Worm (Caenorhabditis elegans) whole organism, young adult: ENCODE measurements around the gene F19B10.1.

Source experiments
- B0336.3 ChIP-seq: fragments of 200-800 bp; sonication (Bioruptor generic); IDR thresholded peaks from 2 replicates; pipeline ENCODE4 v1.3.6; 2022; ENCODE audit warnings: missing genetic modification characterization, missing compliant biosample characterization
- F22D6.2 ChIP-seq: sonication (generic microtip); optimal IDR thresholded peaks from 2 replicates; lab custom pipeline; 2016; ENCODE audit warnings: mild to moderate bottlenecking, missing genetic modification characterization, missing compliant biosample characterization
- F23B12.7 ChIP-seq: sonication (generic microtip); optimal IDR thresholded peaks from 2 replicates; lab custom pipeline; 2017; ENCODE audit warnings: missing genetic modification characterization, mild to moderate bottlenecking, missing compliant biosample characterization, antibody characterized with exemption, moderate library complexity; ENCODE audit not compliant: insufficient read depth
- F37B4.10 ChIP-seq: fragments of 200-800 bp; sonication (Bioruptor generic); IDR thresholded peaks from 2 replicates; pipeline ENCODE4 v1.3.6; 2022; ENCODE audit warnings: missing genetic modification characterization, missing compliant biosample characterization
- F52B5.7 ChIP-seq: sonication (generic microtip); optimal IDR thresholded peaks from 2 replicates; lab custom pipeline; 2016; ENCODE audit warnings: mild to moderate bottlenecking, missing genetic modification characterization, missing compliant biosample characterization
- F55B11.4 ChIP-seq: sonication (generic microtip); optimal IDR thresholded peaks from 2 replicates; lab custom pipeline; 2016; ENCODE audit warnings: missing compliant biosample characterization, missing genetic modification characterization, borderline replicate concordance; ENCODE audit not compliant: insufficient read depth
- F57A8.1 ChIP-seq: fragments of 200-800 bp; sonication (Bioruptor generic); optimal IDR thresholded peaks from 2 replicates; lab custom pipeline; 2018; ENCODE audit warnings: mild to moderate bottlenecking, missing genetic modification characterization, moderate library complexity, missing compliant biosample characterization
- K12H6.12 ChIP-seq: fragments of 200-800 bp; sonication (Bioruptor generic); optimal IDR thresholded peaks from 2 replicates; lab custom pipeline; 2018; ENCODE audit warnings: mild to moderate bottlenecking, missing genetic modification characterization, missing compliant biosample characterization
- aptf-2 ChIP-seq: fragments of 200-800 bp; sonication (Bioruptor generic); conservative IDR thresholded peaks from 2 replicates; pipeline ENCODE4 v1.3.6; 2022; ENCODE audit warnings: missing genetic modification reagents, missing genetic modification characterization, missing compliant biosample characterization
- attf-3 ChIP-seq: fragments of 200-800 bp; sonication (Bioruptor generic); conservative IDR thresholded peaks from 2 replicates; pipeline ENCODE4 v1.3.6; 2022; ENCODE audit warnings: missing genetic modification reagents, missing genetic modification characterization, missing compliant biosample characterization
- attf-6 ChIP-seq: fragments of 200-800 bp; sonication (Bioruptor generic); IDR thresholded peaks from 2 replicates; pipeline ENCODE4 v1.3.6; 2022; ENCODE audit warnings: missing genetic modification reagents, missing genetic modification characterization, missing compliant biosample characterization
- cebp-1 ChIP-seq, 2 experiments: fragments of 200-800 bp in 1 of 2; sonication (Bioruptor generic) in 1 of 2; sonication (generic microtip) in 1 of 2; IDR thresholded peaks in 1 of 2; optimal IDR thresholded peaks in 1 of 2; 2 replicates each; pipeline versions ENCODE4 v1.3.6 to Lab custom; 2017 to 2022; ENCODE audit warnings: missing compliant biosample characterization in 2 of 2, missing genetic modification characterization in 2 of 2, mild to moderate bottlenecking in 1 of 2, missing genetic modification reagents in 1 of 2, moderate library complexity in 1 of 2
- ceh-58 ChIP-seq: fragments of 200-800 bp; sonication (Bioruptor generic); IDR thresholded peaks from 2 replicates; pipeline ENCODE4 v1.3.6; 2022; ENCODE audit warnings: missing genetic modification characterization, missing compliant biosample characterization
- ceh-91 ChIP-seq: fragments of 200-800 bp; sonication (Bioruptor generic); IDR thresholded peaks from 2 replicates; pipeline ENCODE4 v1.3.6; 2022; ENCODE audit warnings: missing genetic modification reagents, missing genetic modification characterization, missing compliant biosample characterization
- chd-7 ChIP-seq: sonication (generic microtip); optimal IDR thresholded peaks from 2 replicates; lab custom pipeline; 2016; ENCODE audit warnings: mild to moderate bottlenecking, missing genetic modification characterization, moderate library complexity, missing compliant biosample characterization
- dpff-1 ChIP-seq: sonication (generic microtip); optimal IDR thresholded peaks from 2 replicates; lab custom pipeline; 2017; ENCODE audit warnings: mild to moderate bottlenecking, missing genetic modification characterization, missing compliant biosample characterization
- dpl-1 ChIP-seq: fragments of 150-350 bp; optimal IDR thresholded peaks from 2 replicates; lab custom pipeline; 2014; ENCODE audit warnings: missing biosample characterization, missing genetic modification reagents, missing genetic modification characterization
- ekl-4 ChIP-seq: fragments of 200-800 bp; sonication (Bioruptor generic); IDR thresholded peaks from 2 replicates; pipeline ENCODE4 v1.3.6; 2022; ENCODE audit warnings: missing genetic modification reagents, missing genetic modification characterization, missing compliant biosample characterization
- ets-4 ChIP-seq: fragments of 200-800 bp; sonication (Bioruptor generic); optimal IDR thresholded peaks from 2 replicates; lab custom pipeline; 2018; ENCODE audit warnings: mild to moderate bottlenecking, missing genetic modification characterization, missing compliant biosample characterization
- hmg-20 ChIP-seq: fragments of 200-800 bp; sonication (Bioruptor generic); IDR thresholded peaks from 2 replicates; pipeline ENCODE4 v1.3.6; 2022; ENCODE audit warnings: missing genetic modification reagents, missing genetic modification characterization, missing compliant biosample characterization
- let-526 ChIP-seq: fragments of 200-800 bp; sonication (Bioruptor generic); IDR thresholded peaks from 2 replicates; pipeline ENCODE4 v1.3.6; 2022; ENCODE audit warnings: missing genetic modification reagents, missing genetic modification characterization, missing compliant biosample characterization
- let-607 ChIP-seq, 2 experiments: fragments of 200-800 bp in 1 of 2; sonication (Bioruptor generic) in 1 of 2; sonication (generic microtip) in 1 of 2; optimal IDR thresholded peaks; 2 replicates each; lab custom pipeline; 2016 to 2018; ENCODE audit warnings: mild to moderate bottlenecking in 2 of 2, missing compliant biosample characterization in 2 of 2, missing genetic modification characterization in 2 of 2, moderate library complexity in 2 of 2, missing genotype in 1 of 2
- lin-26 ChIP-seq: fragments of 200-800 bp; sonication (Bioruptor generic); IDR thresholded peaks from 2 replicates; pipeline ENCODE4 v1.3.6; 2022; ENCODE audit warnings: missing genetic modification reagents, missing genetic modification characterization, missing compliant biosample characterization
- lin-35 ChIP-seq, 3 experiments: fragments of 150-350 bp in 2 of 3; sonication (generic microtip) in 1 of 3; optimal IDR thresholded peaks; 2 replicates each; lab custom pipeline; 2014 to 2018; ENCODE audit warnings: missing biosample characterization in 3 of 3, missing genetic modification characterization in 3 of 3, missing genetic modification reagents in 3 of 3
- lin-54 ChIP-seq: fragments of 200-800 bp; sonication (Bioruptor generic); optimal IDR thresholded peaks from 2 replicates; lab custom pipeline; 2018; ENCODE audit warnings: mild to moderate bottlenecking, missing genetic modification characterization, missing compliant biosample characterization
- nhr-90 ChIP-seq: sonication (generic microtip); optimal IDR thresholded peaks from 2 replicates; lab custom pipeline; 2016; ENCODE audit warnings: missing genotype, mild to moderate bottlenecking, missing genetic modification characterization, missing compliant biosample characterization
- pha-4 ChIP-seq: fragments of 150-350 bp; sonication (generic microtip); optimal IDR thresholded peaks from 2 replicates; lab custom pipeline; 2014; ENCODE audit warnings: missing biosample characterization, missing genetic modification reagents, missing genetic modification characterization
- snpc-1.1 ChIP-seq: sonication (generic microtip); optimal IDR thresholded peaks from 2 replicates; lab custom pipeline; 2017; ENCODE audit warnings: missing genetic modification characterization, mild to moderate bottlenecking, missing compliant biosample characterization, antibody characterized with exemption, moderate library complexity, missing genotype, missing genetic modification reagents; ENCODE audit not compliant: insufficient read depth
- snpc-1.3 ChIP-seq: sonication (generic microtip); optimal IDR thresholded peaks from 2 replicates; lab custom pipeline; 2017; ENCODE audit warnings: missing genetic modification characterization, mild to moderate bottlenecking, missing compliant biosample characterization, antibody characterized with exemption, moderate library complexity, missing genotype, missing genetic modification reagents; ENCODE audit not compliant: insufficient read depth
- unc-62 ChIP-seq: fragments of 150-350 bp; optimal IDR thresholded peaks from 2 replicates; lab custom pipeline; 2014; ENCODE audit warnings: missing biosample characterization, missing genetic modification reagents, missing genetic modification characterization
- xnd-1 ChIP-seq: sonication (generic microtip); optimal IDR thresholded peaks from 2 replicates; lab custom pipeline; 2016; ENCODE audit warnings: missing genotype, missing genetic modification reagents, missing genetic modification characterization, missing compliant biosample characterization
- zfh-2 ChIP-seq: fragments of 200-800 bp; sonication (Bioruptor generic); conservative IDR thresholded peaks from 2 replicates; pipeline ENCODE4 v1.3.6; 2022; ENCODE audit warnings: missing genetic modification reagents, missing genetic modification characterization, missing compliant biosample characterization
- ztf-3 ChIP-seq: fragments of 200-800 bp; sonication (Bioruptor generic); optimal IDR thresholded peaks from 2 replicates; lab custom pipeline; 2018; ENCODE audit warnings: mild to moderate bottlenecking, missing genetic modification characterization, missing compliant biosample characterization
- ztf-6 ChIP-seq: fragments of 200-800 bp; sonication (Bioruptor generic); IDR thresholded peaks from 2 replicates; pipeline ENCODE4 v1.3.6; 2022; ENCODE audit warnings: missing genetic modification reagents, missing genetic modification characterization, missing compliant biosample characterization

Gene F19B10.1

DNA sequence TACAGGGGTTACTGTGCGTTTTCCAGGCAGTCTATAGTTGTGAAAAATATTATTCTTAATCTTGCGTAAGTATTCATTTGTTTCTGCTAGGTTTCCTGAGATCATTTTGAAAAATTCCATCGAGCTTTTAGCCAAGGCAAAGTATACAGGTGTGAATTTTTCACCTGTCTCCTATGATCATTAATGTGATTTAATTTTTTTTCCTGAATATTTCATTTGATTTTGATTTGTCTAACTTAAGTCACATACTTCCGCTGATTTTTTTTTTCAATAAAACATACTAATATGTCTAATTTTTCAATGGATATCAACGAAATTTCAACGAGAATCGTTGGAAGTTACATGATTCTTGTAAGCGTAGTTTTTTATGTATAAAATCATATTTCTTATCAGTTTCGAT, 22.3 kb downstream of the F19B10.1 start, which contains the start of gene srx-108:
srx-108 (plus strand) TSS at position 301 of the 400 bp plus-strand sequence.
- TF ChIP-seq attf-6 (GFP tag; lab: Robert Waterston, UW) (no peak), snpc-1.3 (tag; lab: Kevin White, UChicago) (no peak), ekl-4 (no peak), dpff-1 (tag; lab: Kevin White, UChicago) (no peak), ceh-91 (GFP tag; lab: Robert Waterston, UW) (no peak), let-607 (tag; optimal IDR thresholded peaks at IDR 0.05; lab: Kevin White, UChicago) (no peak), zfh-2 (GFP tag; lab: Robert Waterston, UW) (no peak), ztf-6 (no peak), ets-4 (GFP tag; lab: Kevin White, UChicago) (no peak), lin-54 (GFP tag; lab: Kevin White, UChicago) (no peak), unc-62 (no peak), snpc-1.1 (tag; lab: Kevin White, UChicago) (no peak), xnd-1 (tag; lab: Kevin White, UChicago) (no peak), lin-26 (no peak), ceh-58 (GFP tag; lab: Robert Waterston, UW) (no peak), cebp-1 (GFP tag; IDR thresholded peaks at IDR 0.05; lab: Robert Waterston, UW) (no peak), cebp-1 (tag; optimal IDR thresholded peaks at IDR 0.05; lab: Kevin White, UChicago) (no peak), F52B5.7 (no peak), F37B4.10 (no peak)

DNA sequence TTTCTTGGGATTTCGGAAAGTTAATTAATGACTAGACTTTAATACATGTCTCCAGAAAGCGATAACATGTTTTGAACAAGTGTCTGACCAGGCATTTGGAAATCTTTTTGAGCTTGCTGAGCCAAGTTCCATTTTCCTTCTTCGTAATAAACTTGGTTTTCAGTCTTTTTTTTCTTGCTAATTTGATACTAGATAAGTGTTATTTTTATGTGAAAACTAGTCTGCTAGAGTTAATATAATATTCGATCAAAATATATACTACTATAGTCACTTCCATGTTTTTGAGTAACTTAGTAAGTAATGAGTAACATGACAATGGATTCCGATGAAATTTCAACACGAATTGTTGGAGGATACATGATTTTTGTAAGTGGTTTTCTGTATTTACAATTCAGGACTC, 26.3 kb downstream of the F19B10.1 start, which contains the start of gene srx-110:
srx-110 (plus strand) TSS at position 301 of the 400 bp plus-strand sequence.
- TF ChIP-seq F22D6.2 (tag; lab: Kevin White, UChicago) (no peak), lin-35 (GFP tag; optimal IDR thresholded peaks at IDR 0.05; lab: Kevin White, UChicago) (no peak), B0336.3 (GFP tag; lab: Robert Waterston, UW) (no peak), pha-4 (tag; lab: Kevin White, UChicago) (no peak)

DNA sequence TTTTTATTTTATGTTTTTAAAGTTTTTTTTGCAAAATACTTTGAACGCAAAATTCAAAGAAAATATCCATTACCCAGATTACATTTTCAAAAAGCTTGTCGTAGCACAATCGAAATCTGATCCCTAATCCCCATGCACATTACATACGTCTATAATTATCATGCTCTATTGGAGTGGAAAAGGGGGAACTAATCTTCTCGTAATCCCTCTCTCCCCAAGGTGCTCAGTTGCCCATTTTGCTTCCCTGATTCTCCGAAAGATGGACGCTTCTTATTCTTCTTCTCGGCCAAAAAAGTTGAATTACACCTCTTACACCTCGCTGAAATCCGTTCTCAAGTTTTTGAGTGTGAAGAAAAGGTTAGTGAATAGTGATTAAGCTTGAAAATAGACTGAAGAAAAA, 28.1 kb downstream of the F19B10.1 start, which contains the start of gene fbxc-53:
fbxc-53 (plus strand) TSS at position 245 of the 400 bp plus-strand sequence.
- TF ChIP-seq K12H6.12 = no peak
- no peak for TF ChIP-seq F55B11.4 (tag; lab: Kevin White, UChicago)
- no peak for TF ChIP-seq F23B12.7 (tag; lab: Kevin White, UChicago)
- TF ChIP-seq attf-6 (GFP tag; lab: Robert Waterston, UW) = no peak

DNA sequence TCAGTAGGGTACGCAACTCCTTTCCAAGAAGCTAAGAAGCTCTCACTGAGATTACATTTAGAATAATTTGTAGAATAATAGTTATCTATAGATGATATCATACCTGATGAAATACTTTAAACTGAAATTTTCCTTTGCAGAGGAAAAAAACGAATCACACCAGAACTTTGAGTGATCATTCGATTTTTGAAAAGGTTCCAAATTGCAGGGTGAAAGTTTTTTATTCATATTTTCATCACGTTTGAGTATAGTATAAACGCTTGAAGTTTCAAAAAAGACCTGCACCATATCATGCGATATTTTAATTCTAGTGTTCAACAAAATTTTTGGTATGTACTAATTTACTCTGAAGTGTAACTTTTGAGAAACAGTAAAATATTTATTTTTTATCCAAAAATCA, 31.6 kb downstream of the F19B10.1 start, which contains the start of gene srh-100:
srh-100 (minus strand) TSS at position 101 of the 400 bp plus-strand sequence.
- TF ChIP-seq ztf-6 (no peak), F52B5.7 (no peak), attf-3 (GFP tag; lab: Robert Waterston, UW) (no peak), aptf-2 (GFP tag; lab: Robert Waterston, UW) (no peak), let-526 (GFP tag; lab: Robert Waterston, UW) (no peak), chd-7 (no peak), dpl-1 (no peak), nhr-90 (tag; lab: Kevin White, UChicago) (no peak), F57A8.1 (GFP tag; lab: Kevin White, UChicago) (no peak), ztf-3 (GFP tag; lab: Kevin White, UChicago) (no peak), hmg-20 (GFP tag; lab: Robert Waterston, UW) (no peak)
